Worm (Caenorhabditis elegans): ENCODE measurements around the gene gex-2.

gex-2 gene

ce11 chrIV:607628-608027, 35.1 kb downstream of the gex-2 start:
- TF ChIP-seq mab-5 (tag; optimal IDR thresholded peaks at IDR 0.05) (no peak), F13H6.1 (tag; optimal IDR thresholded peaks at IDR 0.05) (peak; percentile 24), nhr-129 (tag; optimal IDR thresholded peaks at IDR 0.05) (peak; percentile 47)

- no peak for TF ChIP-seq skn-1 (tag; optimal IDR thresholded peaks at IDR 0.05)
- TF ChIP-seq gmeb-1 (tag; optimal IDR thresholded peaks at IDR 0.05): no peak
Measured at ce11 chrIV:613155-613554, 40.6 kb downstream of the gex-2 start.

- TF ChIP-seq ceh-16 (tag; optimal IDR thresholded peaks at IDR 0.05): no peak
- no peak for TF ChIP-seq unc-55 (GFP tag; optimal IDR thresholded peaks at IDR 0.05)
- TF ChIP-seq lin-39 (tag; optimal IDR thresholded peaks at IDR 0.05): no peak
- no peak for TF ChIP-seq sma-3 (GFP tag; optimal IDR thresholded peaks at IDR 0.05)
- no peak for TF ChIP-seq lin-13 (GFP tag; optimal IDR thresholded peaks at IDR 0.05)
- TF ChIP-seq dmd-4 (tag; optimal IDR thresholded peaks at IDR 0.05): no peak
- TF ChIP-seq egl-27 (tag; optimal IDR thresholded peaks at IDR 0.05): no peak
- TF ChIP-seq aly-2 (tag; optimal IDR thresholded peaks at IDR 0.05): no peak
- TF ChIP-seq lsy-2 (tag; optimal IDR thresholded peaks at IDR 0.05): no peak
- no peak for TF ChIP-seq Y55F3AM.14 (GFP tag; optimal IDR thresholded peaks at IDR 0.05)
- TF ChIP-seq fos-1 (tag; optimal IDR thresholded peaks at IDR 0.05): no peak
- no peak for TF ChIP-seq unc-39 (tag; optimal IDR thresholded peaks at IDR 0.05)
- TF ChIP-seq zag-1 (tag; optimal IDR thresholded peaks at IDR 0.05): no peak
- no peak for TF ChIP-seq elt-1 (tag; optimal IDR thresholded peaks at IDR 0.05)
- TF ChIP-seq nhr-12 (tag; optimal IDR thresholded peaks at IDR 0.05): no peak
- TF ChIP-seq lin-11 (tag; optimal IDR thresholded peaks at IDR 0.05): no peak
- TF ChIP-seq nhr-21 (tag; optimal IDR thresholded peaks at IDR 0.05): no peak
- no peak for TF ChIP-seq sem-4 (tag; optimal IDR thresholded peaks at IDR 0.05)
- TF ChIP-seq blmp-1 (tag; optimal IDR thresholded peaks at IDR 0.05; ENCODE audit: insufficient read depth): no peak
- no peak for TF ChIP-seq unc-62 (GFP tag; optimal IDR thresholded peaks at IDR 0.05)
Measured at ce11 chrIV:615244-615643, 42.7 kb downstream of the gex-2 start, which contains the start of gene C18H7.1. Gene C18H7.1, plus strand, starts transcription at chrIV:615544.

- TF ChIP-seq fos-1 (tag; optimal IDR thresholded peaks at IDR 0.05) (no peak), blmp-1 (tag; optimal IDR thresholded peaks at IDR 0.05; ENCODE audit: insufficient read depth) (no peak), egl-27 (tag; optimal IDR thresholded peaks at IDR 0.05) (no peak), elt-1 (tag; optimal IDR thresholded peaks at IDR 0.05) (no peak), Y55F3AM.14 (GFP tag; optimal IDR thresholded peaks at IDR 0.05) (no peak), zag-1 (tag; optimal IDR thresholded peaks at IDR 0.05) (no peak), nhr-77 (tag; optimal IDR thresholded peaks at IDR 0.05) (no peak), lin-39 (tag; optimal IDR thresholded peaks at IDR 0.05) (no peak), sma-9 (GFP tag; optimal IDR thresholded peaks at IDR 0.05) (no peak), sma-9 (tag; optimal IDR thresholded peaks at IDR 0.05) (no peak), lin-11 (tag; optimal IDR thresholded peaks at IDR 0.05) (no peak), elt-3 (tag; optimal IDR thresholded peaks at IDR 0.05) (no peak), nhr-21 (tag; optimal IDR thresholded peaks at IDR 0.05) (no peak), skn-1 (tag; optimal IDR thresholded peaks at IDR 0.05) (no peak), lsy-2 (tag; optimal IDR thresholded peaks at IDR 0.05) (no peak)
Measured at ce11 chrIV:619766-620165, 47.2 kb downstream of the gex-2 start.

ce11 chrIV:620324-620723, 47.8 kb downstream of the gex-2 start:
- TF ChIP-seq Y55F3AM.14 (GFP tag; optimal IDR thresholded peaks at IDR 0.05): no peak
- peak; percentile 68 for TF ChIP-seq nhr-129 (tag; optimal IDR thresholded peaks at IDR 0.05)
- TF ChIP-seq ztf-1 (GFP tag; conservative IDR thresholded peaks at IDR 0.05): no peak
- TF ChIP-seq nhr-11 (tag; optimal IDR thresholded peaks at IDR 0.05): no peak
- no peak for TF ChIP-seq crh-2 (tag; optimal IDR thresholded peaks at IDR 0.05)
- no peak for TF ChIP-seq ama-1 (optimal IDR thresholded peaks at IDR 0.05)
- peak; percentile 40 for TF ChIP-seq C34F6.9 (tag; optimal IDR thresholded peaks at IDR 0.05)
- no peak for TF ChIP-seq nhr-25 (tag; optimal IDR thresholded peaks at IDR 0.05)
- no peak for TF ChIP-seq ceh-82 (tag; optimal IDR thresholded peaks at IDR 0.05)
- no peak for TF ChIP-seq ztf-11 (tag; optimal IDR thresholded peaks at IDR 0.05)
- TF ChIP-seq unc-62 (GFP tag; optimal IDR thresholded peaks at IDR 0.05): no peak
- no peak for TF ChIP-seq ZK546.5 (tag; optimal IDR thresholded peaks at IDR 0.05)
- TF ChIP-seq sma-3 (GFP tag; optimal IDR thresholded peaks at IDR 0.05): peak; percentile 37
- TF ChIP-seq nhr-237 (tag; optimal IDR thresholded peaks at IDR 0.05): no peak
- no peak for TF ChIP-seq ceh-16 (tag; optimal IDR thresholded peaks at IDR 0.05)
- no peak for TF ChIP-seq unc-39 (tag; optimal IDR thresholded peaks at IDR 0.05)
- TF ChIP-seq unc-55 (GFP tag; optimal IDR thresholded peaks at IDR 0.05): peak; percentile 72
- no peak for TF ChIP-seq lin-39 (tag; optimal IDR thresholded peaks at IDR 0.05)
- no peak for TF ChIP-seq mab-5 (tag; optimal IDR thresholded peaks at IDR 0.05)
- peak in 1 of 2 experiments; percentile 62 for TF ChIP-seq lsy-2 (tag; optimal IDR thresholded peaks at IDR 0.05)
- no peak for TF ChIP-seq nhr-23 (tag; optimal IDR thresholded peaks at IDR 0.05)
- no peak for TF ChIP-seq skn-1 (tag; optimal IDR thresholded peaks at IDR 0.05)
- TF ChIP-seq lin-11 (tag; optimal IDR thresholded peaks at IDR 0.05): peak; percentile 51
- no peak for TF ChIP-seq zag-1 (tag; optimal IDR thresholded peaks at IDR 0.05)
- no peak for TF ChIP-seq sem-4 (tag; optimal IDR thresholded peaks at IDR 0.05)
- no peak for TF ChIP-seq egl-27 (tag; optimal IDR thresholded peaks at IDR 0.05)
- no peak for TF ChIP-seq mbf-1 (tag; optimal IDR thresholded peaks at IDR 0.05)
- no peak for TF ChIP-seq blmp-1 (tag; optimal IDR thresholded peaks at IDR 0.05; ENCODE audit: insufficient read depth)
- no peak for TF ChIP-seq nhr-10 (tag; optimal IDR thresholded peaks at IDR 0.05)
- TF ChIP-seq mdl-1 (tag; optimal IDR thresholded peaks at IDR 0.05): no peak
- TF ChIP-seq R02D3.7 (tag; optimal IDR thresholded peaks at IDR 0.05): no peak
- TF ChIP-seq nhr-77 (tag; optimal IDR thresholded peaks at IDR 0.05): peak; percentile 25
- TF ChIP-seq aly-2 (tag; optimal IDR thresholded peaks at IDR 0.05): no peak
